Fruit fly (Drosophila melanogaster) whole organism, embryonic: ENCODE results near the gene CG1622.

Experiments used
- Adf1 ChIP-seq: fragments of 200-800 bp; sonication (Bioruptor generic); IDR thresholded peaks from 2 replicates; pipeline ENCODE4 v1.3.6; 2022; ENCODE audit warnings: missing biosample characterization, missing genetic modification characterization
- Asciz ChIP-seq: fragments of 200-800 bp; sonication (Bioruptor generic); optimal IDR thresholded peaks from 2 replicates; lab custom pipeline; 2017; ENCODE audit warnings: missing biosample characterization, mild to moderate bottlenecking, missing genetic modification characterization, missing genetic modification reagents
- Atf3 ChIP-seq: fragments of 200-800 bp; sonication (Bioruptor generic); optimal IDR thresholded peaks from 3 replicates; lab custom pipeline; 2016; ENCODE audit warnings: missing biosample characterization, missing genetic modification characterization
- B-H1 ChIP-seq: fragments of 200-800 bp; sonication (Bioruptor generic); IDR thresholded peaks from 3 replicates; pipeline ENCODE4 v1.3.6; 2022; ENCODE audit warnings: missing biosample characterization, missing genetic modification characterization
- CG10462 ChIP-seq: fragments of 200-800 bp; sonication (Bioruptor generic); optimal IDR thresholded peaks from 2 replicates; lab custom pipeline; 2016; ENCODE audit warnings: missing biosample characterization, missing genetic modification characterization
- CG10543 ChIP-seq: fragments of 200-800 bp; sonication (Bioruptor generic); optimal IDR thresholded peaks from 3 replicates; lab custom pipeline; 2017; ENCODE audit warnings: missing biosample characterization, mild to moderate bottlenecking, missing genetic modification characterization, moderate library complexity
- CG12104 ChIP-seq: fragments of 200-800 bp; sonication (Bioruptor generic); optimal IDR thresholded peaks from 3 replicates; lab custom pipeline; 2016; ENCODE audit warnings: missing biosample characterization, missing genetic modification characterization
- CG12155 ChIP-seq: fragments of 200-800 bp; sonication (Bioruptor generic); optimal IDR thresholded peaks from 3 replicates; lab custom pipeline; 2016; ENCODE audit warnings: missing biosample characterization, missing genetic modification characterization
- CG12236 ChIP-seq: fragments of 200-800 bp; sonication (Bioruptor generic); optimal IDR thresholded peaks from 2 replicates; lab custom pipeline; 2016; ENCODE audit warnings: missing biosample characterization, missing genetic modification characterization
- CG12769 ChIP-seq: fragments of 200-800 bp; sonication (Bioruptor generic); optimal IDR thresholded peaks from 2 replicates; lab custom pipeline; 2019; ENCODE audit warnings: missing biosample characterization, mild to moderate bottlenecking, missing genetic modification characterization, moderate library complexity
- CG13775 ChIP-seq: fragments of 200-800 bp; sonication (Bioruptor generic); optimal IDR thresholded peaks from 3 replicates; lab custom pipeline; 2017; ENCODE audit warnings: missing biosample characterization, mild to moderate bottlenecking, missing genetic modification characterization
- CG15269 ChIP-seq: fragments of 200-800 bp; sonication (Bioruptor generic); optimal IDR thresholded peaks from 2 replicates; lab custom pipeline; 2018; ENCODE audit warnings: missing biosample characterization, mild to moderate bottlenecking, missing genetic modification characterization, moderate library complexity
- CG1603 ChIP-seq: fragments of 200-800 bp; sonication (Bioruptor generic); optimal IDR thresholded peaks from 2 replicates; lab custom pipeline; 2019; ENCODE audit warnings: missing biosample characterization, mild to moderate bottlenecking, missing genetic modification characterization, moderate library complexity
- CG18262 ChIP-seq: fragments of 200-800 bp; optimal IDR thresholded peaks from 3 replicates; lab custom pipeline; 2019; ENCODE audit warnings: missing biosample characterization, mild to moderate bottlenecking, missing genetic modification characterization, moderate library complexity
- CG2129 ChIP-seq: fragments of 200-800 bp; sonication (Bioruptor generic); IDR thresholded peaks from 2 replicates; pipeline ENCODE4 v1.3.6; 2022; ENCODE audit warnings: missing biosample characterization, missing genetic modification characterization; ENCODE audit not compliant: partially characterized antibody
- CG2712 ChIP-seq: fragments of 200-800 bp; optimal IDR thresholded peaks from 3 replicates; lab custom pipeline; 2019; ENCODE audit warnings: missing biosample characterization, mild to moderate bottlenecking, missing genetic modification characterization, moderate library complexity
- CG31365 ChIP-seq: fragments of 200-800 bp; sonication (Bioruptor generic); optimal IDR thresholded peaks from 2 replicates; lab custom pipeline; 2018; ENCODE audit warnings: missing biosample characterization, mild to moderate bottlenecking, missing genetic modification characterization
- CG32532 ChIP-seq: fragments of 200-800 bp; sonication (Bioruptor generic); IDR thresholded peaks from 2 replicates; pipeline ENCODE4 v1.3.6; 2022; ENCODE audit warnings: missing biosample characterization, missing genetic modification characterization
- CG32772 ChIP-seq: fragments of 200-800 bp; sonication (Bioruptor generic); IDR thresholded peaks from 2 replicates; pipeline ENCODE4 v1.3.6; 2022; ENCODE audit warnings: missing biosample characterization, missing genetic modification characterization
- CG4707 ChIP-seq: fragments of 200-800 bp; sonication (Bioruptor generic); optimal IDR thresholded peaks from 2 replicates; lab custom pipeline; 2018; ENCODE audit warnings: missing biosample characterization, mild to moderate bottlenecking, missing genetic modification characterization, moderate library complexity
- CG6175 ChIP-seq: fragments of 200-800 bp; sonication (Bioruptor generic); IDR thresholded peaks from 3 replicates; pipeline ENCODE4 v1.3.6; 2022; ENCODE audit warnings: missing biosample characterization, missing genetic modification characterization
- CG7556 ChIP-seq: fragments of 200-800 bp; sonication (Bioruptor generic); optimal IDR thresholded peaks from 2 replicates; lab custom pipeline; 2017; ENCODE audit warnings: missing biosample characterization, mild to moderate bottlenecking, missing genetic modification characterization
- CG7839 ChIP-seq: fragments of 200-800 bp; sonication (Bioruptor generic); optimal IDR thresholded peaks from 3 replicates; lab custom pipeline; 2018; ENCODE audit warnings: missing biosample characterization, mild to moderate bottlenecking, missing genetic modification characterization, moderate library complexity
- CG8924 ChIP-seq: fragments of 200-800 bp; optimal IDR thresholded peaks from 3 replicates; lab custom pipeline; 2019; ENCODE audit warnings: missing biosample characterization, mild to moderate bottlenecking, missing genetic modification characterization, moderate library complexity
- CG9797 ChIP-seq: fragments of 200-800 bp; sonication (Bioruptor generic); optimal IDR thresholded peaks from 3 replicates; lab custom pipeline; 2018; ENCODE audit warnings: missing biosample characterization, mild to moderate bottlenecking, missing genetic modification characterization
- Doc2 ChIP-seq: fragments of 200-800 bp; sonication (Bioruptor generic); IDR thresholded peaks from 2 replicates; pipeline ENCODE4 v1.3.6; 2022; ENCODE audit warnings: missing biosample characterization, missing genetic modification characterization
- E2f2 ChIP-seq: fragments of 200-800 bp; sonication (Bioruptor generic); IDR thresholded peaks from 2 replicates; pipeline ENCODE4 v1.3.6; 2022; ENCODE audit warnings: missing biosample characterization, missing genetic modification characterization
- Hsf ChIP-seq: fragments of 200-800 bp; sonication (Bioruptor generic); optimal IDR thresholded peaks from 3 replicates; lab custom pipeline; 2016; ENCODE audit warnings: missing biosample characterization, missing genetic modification characterization
- Kr ChIP-seq: fragments of 200-800 bp; sonication (Bioruptor generic); optimal IDR thresholded peaks from 2 replicates; lab custom pipeline; 2017; ENCODE audit warnings: missing biosample characterization, mild to moderate bottlenecking, missing genetic modification characterization
- Lim3 ChIP-seq: fragments of 200-800 bp; sonication (Bioruptor generic); IDR thresholded peaks from 2 replicates; pipeline ENCODE4 v1.3.6; 2022; ENCODE audit warnings: missing biosample characterization, missing genetic modification characterization
- Scr ChIP-seq: fragments of 200-800 bp; sonication (Bioruptor generic); IDR thresholded peaks from 2 replicates; pipeline ENCODE4 v1.3.6; 2022; ENCODE audit warnings: missing biosample characterization, missing genetic modification characterization; ENCODE audit not compliant: partially characterized antibody
- Sin3A ChIP-seq: fragments of >200 bp; optimal IDR thresholded peaks from 2 replicates; lab custom pipeline; 2018
- Taf1 ChIP-seq: fragments of 200-800 bp; sonication (Bioruptor generic); IDR thresholded peaks from 2 replicates; pipeline ENCODE4 v1.3.6; 2022; ENCODE audit warnings: missing biosample characterization, missing genetic modification characterization
- Tbp ChIP-seq: fragments of >200 bp; optimal IDR thresholded peaks from 2 replicates; lab custom pipeline; 2018; ENCODE audit warnings: missing biosample characterization, missing genetic modification characterization
- Vsx1 ChIP-seq: fragments of 200-800 bp; sonication (Bioruptor generic); optimal IDR thresholded peaks from 2 replicates; lab custom pipeline; 2017; ENCODE audit warnings: missing biosample characterization, mild to moderate bottlenecking, missing genetic modification characterization, missing genetic modification reagents
- Xbp1 ChIP-seq: fragments of 200-800 bp; sonication (Bioruptor generic); optimal IDR thresholded peaks from 3 replicates; lab custom pipeline; 2016; ENCODE audit warnings: missing biosample characterization, mild to moderate bottlenecking, missing genetic modification characterization
- bbx ChIP-seq: fragments of 200-800 bp; sonication (Bioruptor generic); IDR thresholded peaks from 2 replicates; pipeline ENCODE4 v1.3.6; 2022; ENCODE audit warnings: missing biosample characterization, missing genetic modification characterization; ENCODE audit not compliant: partially characterized antibody
- chif ChIP-seq, 2 experiments: fragments of 200-800 bp; sonication (Bioruptor generic); optimal IDR thresholded peaks; 3 replicates each; lab custom pipeline; 2016; ENCODE audit warnings: missing biosample characterization in 2 of 2, missing genetic modification characterization in 2 of 2
- dysf ChIP-seq: fragments of 200-800 bp; sonication (Bioruptor generic); IDR thresholded peaks from 3 replicates; pipeline ENCODE4 v1.3.6; 2022; ENCODE audit warnings: missing biosample characterization, missing genetic modification characterization
- en ChIP-seq: fragments of 200-800 bp; sonication (Bioruptor generic); optimal IDR thresholded peaks from 2 replicates; lab custom pipeline; 2016; ENCODE audit warnings: missing biosample characterization, missing genetic modification characterization
- eve ChIP-seq, 2 experiments: fragments of >200 bp; optimal IDR thresholded peaks; 2 replicates each; lab custom pipeline; 2017; ENCODE audit warnings: missing biosample characterization in 2 of 2, missing genetic modification characterization in 2 of 2
- ewg ChIP-seq: fragments of 200-800 bp; sonication (Bioruptor generic); optimal IDR thresholded peaks from 3 replicates; lab custom pipeline; 2017; ENCODE audit warnings: mild to moderate bottlenecking, missing biosample characterization, missing genetic modification reagents, missing genetic modification characterization
- gfzf ChIP-seq: fragments of 200-800 bp; sonication (Bioruptor generic); optimal IDR thresholded peaks from 2 replicates; lab custom pipeline; 2016; ENCODE audit warnings: missing biosample characterization, mild to moderate bottlenecking, missing genetic modification characterization, moderate library complexity
- gsb-n ChIP-seq: fragments of 200-800 bp; sonication (Bioruptor generic); optimal IDR thresholded peaks from 3 replicates; lab custom pipeline; 2018; ENCODE audit warnings: missing biosample characterization, mild to moderate bottlenecking, missing genetic modification characterization
- hkb ChIP-seq, 2 experiments: fragments of 200-800 bp in 1 of 2; fragments of >200 bp in 1 of 2; sonication (Bioruptor generic) in 1 of 2; IDR thresholded peaks in 1 of 2; optimal IDR thresholded peaks in 1 of 2; 2 replicates each; pipeline versions ENCODE4 v1.3.6 to Lab custom; 2017 to 2022; ENCODE audit warnings: missing biosample characterization in 1 of 2, missing genetic modification characterization in 1 of 2
- ind ChIP-seq: fragments of 200-800 bp; sonication (Bioruptor generic); optimal IDR thresholded peaks from 3 replicates; lab custom pipeline; 2016; ENCODE audit warnings: missing biosample characterization, missing genetic modification characterization
- klu ChIP-seq: fragments of 200-800 bp; sonication (Bioruptor generic); IDR thresholded peaks from 2 replicates; pipeline ENCODE4 v1.3.6; 2022; ENCODE audit warnings: missing biosample characterization, missing genetic modification characterization
- pum ChIP-seq: fragments of 200-800 bp; sonication (Bioruptor generic); optimal IDR thresholded peaks from 2 replicates; lab custom pipeline; 2016; ENCODE audit warnings: missing biosample characterization, missing genetic modification characterization
- row ChIP-seq: fragments of 200-800 bp; sonication (Bioruptor generic); IDR thresholded peaks from 3 replicates; pipeline ENCODE4 v1.3.6; 2022; ENCODE audit warnings: missing biosample characterization, missing genetic modification characterization
- seq ChIP-seq: fragments of 200-800 bp; sonication (Bioruptor generic); IDR thresholded peaks from 2 replicates; pipeline ENCODE4 v1.3.6; 2022; ENCODE audit warnings: missing biosample characterization, missing genetic modification characterization
- sr ChIP-seq: fragments of 200-800 bp; sonication (Bioruptor generic); IDR thresholded peaks from 3 replicates; pipeline ENCODE4 v1.3.6; 2022; ENCODE audit warnings: missing biosample characterization, missing genetic modification characterization
- tna ChIP-seq: fragments of 200-800 bp; sonication (Bioruptor generic); IDR thresholded peaks from 2 replicates; pipeline ENCODE4 v1.3.6; 2022; ENCODE audit warnings: missing biosample characterization, missing genetic modification characterization; ENCODE audit not compliant: partially characterized antibody

Gene CG1622

dm6 chrX:13307189-13307588 lies 10.3 kb downstream of the CG1622 start (continued):
- TF ChIP-seq Atf3 (GFP tag; lab: Kevin White, UChicago) = no peak
- TF ChIP-seq Xbp1 = peak; percentile 29
- TF ChIP-seq CG32532 (GFP tag; lab: Robert Waterston, UW) = no peak
- TF ChIP-seq CG1603 = no peak
- no peak for TF ChIP-seq E2f2 (GFP tag; lab: Robert Waterston, UW)
- TF ChIP-seq CG2129 (GFP tag; lab: Robert Waterston, UW) = no peak
- no peak for TF ChIP-seq ewg
- no peak for TF ChIP-seq klu (GFP tag; lab: Robert Waterston, UW)
- TF ChIP-seq CG10543 (GFP tag; lab: Kevin White, UChicago) = no peak
- no peak for TF ChIP-seq Sin3A (lab: Kevin White, UChicago)
- no peak for TF ChIP-seq gsb-n (tag; lab: Kevin White, UChicago)
- no peak for TF ChIP-seq Vsx1 (GFP tag; lab: Kevin White, UChicago)
- TF ChIP-seq CG7839 = peak; percentile 58
- TF ChIP-seq Tbp (GFP tag; lab: Kevin White, UChicago) = no peak
- no peak for TF ChIP-seq sr (GFP tag; lab: Robert Waterston, UW)
- peak; percentile 44 for TF ChIP-seq CG7556 (GFP tag; lab: Kevin White, UChicago)
- TF ChIP-seq tna = no peak
- TF ChIP-seq B-H1 = no peak
- TF ChIP-seq CG18262 (tag; lab: Kevin White, UChicago) = peak; percentile 37
- TF ChIP-seq pum (GFP tag; lab: Kevin White, UChicago) = no peak
- TF ChIP-seq en = no peak
- TF ChIP-seq Hsf (GFP tag; lab: Kevin White, UChicago) = no peak
- no peak for TF ChIP-seq Lim3 (GFP tag; lab: Robert Waterston, UW)
- no peak for TF ChIP-seq eve (GFP tag; optimal IDR thresholded peaks at IDR 0.05; lab: Kevin White, UChicago)
- no peak for TF ChIP-seq CG12104
- no peak for TF ChIP-seq CG4707 (GFP tag; lab: Kevin White, UChicago)
- no peak for TF ChIP-seq chif (GFP tag; optimal IDR thresholded peaks at IDR 0.05; lab: Kevin White, UChicago)
- no peak for TF ChIP-seq Kr (GFP tag; lab: Kevin White, UChicago)
- TF ChIP-seq CG2712 (tag; lab: Kevin White, UChicago) = peak; percentile 21
- no peak for TF ChIP-seq Asciz (GFP tag; lab: Kevin White, UChicago)
- TF ChIP-seq Scr (GFP tag; lab: Robert Waterston, UW) = no peak
- TF ChIP-seq CG12236 (GFP tag; lab: Kevin White, UChicago) = no peak
- TF ChIP-seq seq (GFP tag; lab: Robert Waterston, UW) = no peak
- no peak for TF ChIP-seq Adf1 (GFP tag; lab: Robert Waterston, UW)
- TF ChIP-seq hkb (optimal IDR thresholded peaks at IDR 0.05; lab: Kevin White, UChicago) = no peak
- TF ChIP-seq hkb (GFP tag; IDR thresholded peaks at IDR 0.05; lab: Robert Waterston, UW) = 0 out of 2 replicates have a peak, but pooled peaks have one; percentile 14
- peak; percentile 44 for TF ChIP-seq CG15269 (tag; lab: Kevin White, UChicago)
- no peak for TF ChIP-seq CG6175 (GFP tag; lab: Robert Waterston, UW)
- TF ChIP-seq CG8924 = peak; percentile 29
- TF ChIP-seq CG13775 (GFP tag; lab: Kevin White, UChicago) = peak; percentile 42
- peak; percentile 34; the same call in 1 of the 3 replicates for TF ChIP-seq dysf (GFP tag; lab: Robert Waterston, UW)
- TF ChIP-seq CG32772 (GFP tag; lab: Robert Waterston, UW) = no peak
- TF ChIP-seq gfzf (GFP tag; lab: Kevin White, UChicago) = no peak
- TF ChIP-seq Taf1 = no peak
- TF ChIP-seq CG31365 (tag; lab: Kevin White, UChicago) = no peak
- TF ChIP-seq bbx = no peak
- TF ChIP-seq CG12769 (tag; lab: Kevin White, UChicago) = no peak
- no peak for TF ChIP-seq ind (GFP tag; lab: Kevin White, UChicago)
- no peak for TF ChIP-seq CG12155
- peak; percentile 2 for TF ChIP-seq CG10462
- no peak for TF ChIP-seq CG9797
- peak; percentile 61 for TF ChIP-seq row (GFP tag; lab: Robert Waterston, UW)
- TF ChIP-seq Doc2 (GFP tag; lab: Robert Waterston, UW) = no peak
